Comparison of ENCODE assay signal across 1 fruit fly cellular context in the genomic region with DNA sequence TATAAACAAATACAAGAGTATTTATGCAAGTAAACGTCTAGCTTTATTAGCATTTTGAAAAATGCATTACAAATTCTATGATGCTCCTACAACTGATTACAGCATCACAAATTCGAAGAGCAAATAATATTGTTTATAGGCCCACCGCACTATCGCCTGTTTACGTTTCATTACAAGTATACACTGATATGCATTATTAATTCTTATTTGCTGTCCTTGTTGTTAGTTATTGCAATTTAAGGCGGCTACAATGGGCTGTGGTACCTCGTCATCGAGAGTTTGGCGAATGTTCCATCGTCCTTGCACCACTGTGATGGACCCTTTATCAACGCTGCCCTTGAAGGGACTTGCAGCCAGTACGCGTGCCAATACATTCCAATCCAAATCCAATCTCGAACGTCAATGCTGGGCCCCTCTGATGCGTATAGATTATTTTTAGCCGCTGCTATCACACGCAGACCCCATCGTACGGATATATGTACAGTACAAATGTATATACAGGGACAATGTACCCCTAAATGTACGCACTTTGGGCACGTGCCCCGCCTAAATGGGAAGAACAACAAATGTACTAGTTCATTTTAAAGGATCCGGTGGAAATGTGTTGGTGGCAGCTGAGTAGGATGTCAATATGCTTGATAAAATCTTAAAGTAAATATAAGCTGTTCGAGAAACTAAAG.
TF ChIP-seq lines count a peak whose summit lies in the region.

No protein-coding gene starts in this region.

TF ChIP-seq in whole organism, embryonic, 481 proteins besides CTCF, POLR2A, EP300 and RAD21 (continued from another document and continues in another):
- peak; percentile 58 for TF ChIP-seq oc (tag; optimal IDR thresholded peaks at IDR 0.05; lab: Kevin White, UChicago)
- no peak for TF ChIP-seq Ets97D (GFP tag; optimal IDR thresholded peaks at IDR 0.05; lab: Kevin White, UChicago)
- TF ChIP-seq prd (optimal IDR thresholded peaks at IDR 0.05; lab: Kevin White, UChicago): no peak
- 0 out of 3 replicates have a peak, but pooled peaks have one; percentile 16 for TF ChIP-seq prd (GFP tag; IDR thresholded peaks at IDR 0.05; lab: Robert Waterston, UW)
- TF ChIP-seq CG9215 (GFP tag; IDR thresholded peaks at IDR 0.05; lab: Robert Waterston, UW): no peak
- no peak for TF ChIP-seq CG11247 (GFP tag; IDR thresholded peaks at IDR 0.05; lab: Robert Waterston, UW)
- TF ChIP-seq chinmo (GFP tag; IDR thresholded peaks at IDR 0.05; lab: Robert Waterston, UW; ENCODE audit: partially characterized antibody): no peak
- TF ChIP-seq knrl (GFP tag; IDR thresholded peaks at IDR 0.05; lab: Robert Waterston, UW; ENCODE audit: partially characterized antibody): no peak
- TF ChIP-seq CG13287 (GFP tag; IDR thresholded peaks at IDR 0.05; lab: Robert Waterston, UW; ENCODE audit: partially characterized antibody): no peak
- peak; percentile 86 for TF ChIP-seq sens (GFP tag; lab: Kevin White, UChicago)
- TF ChIP-seq al (GFP tag; IDR thresholded peaks at IDR 0.05; lab: Robert Waterston, UW): no peak
- TF ChIP-seq CG11560 (tag; IDR thresholded peaks at IDR 0.05; lab: Robert Waterston, UW): no peak
- peak; percentile 1 for TF ChIP-seq CG7839 (tag; optimal IDR thresholded peaks at IDR 0.05; lab: Kevin White, UChicago)
- TF ChIP-seq bbx (GFP tag; IDR thresholded peaks at IDR 0.05; lab: Robert Waterston, UW; ENCODE audit: partially characterized antibody): no peak
- no peak for TF ChIP-seq zfh1 (GFP tag; IDR thresholded peaks at IDR 0.05; lab: Robert Waterston, UW)
- TF ChIP-seq onecut (GFP tag; IDR thresholded peaks at IDR 0.05; lab: Robert Waterston, UW): no peak
- no peak for TF ChIP-seq pb (GFP tag; optimal IDR thresholded peaks at IDR 0.05; lab: Kevin White, UChicago)
- no peak for TF ChIP-seq CG8944 (GFP tag; optimal IDR thresholded peaks at IDR 0.05; lab: Kevin White, UChicago)
- TF ChIP-seq so (GFP tag; IDR thresholded peaks at IDR 0.05; lab: Robert Waterston, UW): 0 out of 3 replicates have a peak, but pooled peaks have one; percentile 8
- TF ChIP-seq CG5180 (GFP tag; optimal IDR thresholded peaks at IDR 0.05; lab: Kevin White, UChicago): no peak
- no peak for TF ChIP-seq usp (GFP tag; optimal IDR thresholded peaks at IDR 0.05; lab: Kevin White, UChicago)
- TF ChIP-seq ara (GFP tag; IDR thresholded peaks at IDR 0.05; lab: Robert Waterston, UW): no peak
- TF ChIP-seq MESR4 (GFP tag; optimal IDR thresholded peaks at IDR 0.05; lab: Kevin White, UChicago): no peak
- TF ChIP-seq CG34376 (GFP tag; optimal IDR thresholded peaks at IDR 0.05; lab: Kevin White, UChicago): no peak
- no peak for TF ChIP-seq twi (tag; optimal IDR thresholded peaks at IDR 0.05; lab: Kevin White, UChicago)
- peak; percentile 36 for TF ChIP-seq bab2 (GFP tag; optimal IDR thresholded peaks at IDR 0.05; lab: Kevin White, UChicago)
- no peak for TF ChIP-seq salm (tag; optimal IDR thresholded peaks at IDR 0.05; lab: Kevin White, UChicago)
- no peak for TF ChIP-seq CG15479 (GFP tag; optimal IDR thresholded peaks at IDR 0.05; lab: Kevin White, UChicago)
- peak; percentile 17 for TF ChIP-seq gem (tag; optimal IDR thresholded peaks at IDR 0.05; lab: Kevin White, UChicago)
- TF ChIP-seq CG4617 (GFP tag; optimal IDR thresholded peaks at IDR 0.05; lab: Kevin White, UChicago; ENCODE audit: borderline replicate concordance): no peak
- peak; percentile 38 for TF ChIP-seq CG1603 (tag; optimal IDR thresholded peaks at IDR 0.05; lab: Kevin White, UChicago)
- TF ChIP-seq nerfin-2 (GFP tag; IDR thresholded peaks at IDR 0.05; lab: Robert Waterston, UW; ENCODE audit: partially characterized antibody): no peak
- no peak for TF ChIP-seq Dek (tag; optimal IDR thresholded peaks at IDR 0.05; lab: Kevin White, UChicago)
- no peak for TF ChIP-seq caup (GFP tag; optimal IDR thresholded peaks at IDR 0.05; lab: Kevin White, UChicago; ENCODE audit: severe bottlenecking)
- peak; percentile 5 for TF ChIP-seq CG12299 (tag; optimal IDR thresholded peaks at IDR 0.05; lab: Kevin White, UChicago)
- TF ChIP-seq Xbp1 (GFP tag; optimal IDR thresholded peaks at IDR 0.05; lab: Kevin White, UChicago): no peak
- no peak for TF ChIP-seq CG12071 (GFP tag; optimal IDR thresholded peaks at IDR 0.05; lab: Kevin White, UChicago)
- no peak for TF ChIP-seq unpg (GFP tag; optimal IDR thresholded peaks at IDR 0.05; lab: Kevin White, UChicago)
- no peak for TF ChIP-seq HmgD (GFP tag; optimal IDR thresholded peaks at IDR 0.05; lab: Kevin White, UChicago)
- no peak for TF ChIP-seq Myb (GFP tag; optimal IDR thresholded peaks at IDR 0.05; lab: Kevin White, UChicago)
- no peak for TF ChIP-seq pnt (GFP tag; optimal IDR thresholded peaks at IDR 0.05; lab: Kevin White, UChicago)
- no peak for TF ChIP-seq CG32767 (GFP tag; IDR thresholded peaks at IDR 0.05; lab: Robert Waterston, UW)
- TF ChIP-seq CG13424 (tag; optimal IDR thresholded peaks at IDR 0.05; lab: Kevin White, UChicago): no peak
- TF ChIP-seq CG6765 (GFP tag; optimal IDR thresholded peaks at IDR 0.05; lab: Kevin White, UChicago): no peak
- TF ChIP-seq Tbp (GFP tag; optimal IDR thresholded peaks at IDR 0.05; lab: Kevin White, UChicago): no peak
- no peak for TF ChIP-seq CG4854 (GFP tag; optimal IDR thresholded peaks at IDR 0.05; lab: Kevin White, UChicago)
- TF ChIP-seq Camta (GFP tag; optimal IDR thresholded peaks at IDR 0.05; lab: Kevin White, UChicago): no peak
- TF ChIP-seq HLH54F (GFP tag; optimal IDR thresholded peaks at IDR 0.05; lab: Kevin White, UChicago): no peak
- TF ChIP-seq CG3407 (GFP tag; optimal IDR thresholded peaks at IDR 0.05; lab: Kevin White, UChicago): peak; percentile 24
- peak; percentile 1 for TF ChIP-seq sd (tag; optimal IDR thresholded peaks at IDR 0.05; lab: Kevin White, UChicago)
- TF ChIP-seq tap (tag; optimal IDR thresholded peaks at IDR 0.05; lab: Kevin White, UChicago): no peak
- no peak for TF ChIP-seq CG6254 (GFP tag; optimal IDR thresholded peaks at IDR 0.05; lab: Kevin White, UChicago)
- TF ChIP-seq CG31441 (GFP tag; IDR thresholded peaks at IDR 0.05; lab: Robert Waterston, UW): no peak
- TF ChIP-seq CG7963 (GFP tag; IDR thresholded peaks at IDR 0.05; lab: Robert Waterston, UW; ENCODE audit: partially characterized antibody): no peak
- no peak for TF ChIP-seq dimm (GFP tag; IDR thresholded peaks at IDR 0.05; lab: Robert Waterston, UW)
- TF ChIP-seq CG8359 (GFP tag; optimal IDR thresholded peaks at IDR 0.05; lab: Kevin White, UChicago; ENCODE audit: borderline replicate concordance): peak; percentile 29
- TF ChIP-seq CG15514 (GFP tag; optimal IDR thresholded peaks at IDR 0.05; lab: Kevin White, UChicago): no peak
- TF ChIP-seq zen2 (GFP tag; IDR thresholded peaks at IDR 0.05; lab: Robert Waterston, UW; ENCODE audit: partially characterized antibody): no peak
- TF ChIP-seq CrebB (tag; optimal IDR thresholded peaks at IDR 0.05; lab: Kevin White, UChicago): no peak
- no peak for TF ChIP-seq CG18476 (GFP tag; optimal IDR thresholded peaks at IDR 0.05; lab: Kevin White, UChicago)
- TF ChIP-seq tup (GFP tag; optimal IDR thresholded peaks at IDR 0.05; lab: Kevin White, UChicago): no peak
- TF ChIP-seq CG30020 (tag; optimal IDR thresholded peaks at IDR 0.05; lab: Kevin White, UChicago): no peak
- no peak for TF ChIP-seq E2f1 (GFP tag; IDR thresholded peaks at IDR 0.05; lab: Robert Waterston, UW)
- TF ChIP-seq CG4360 (GFP tag; IDR thresholded peaks at IDR 0.05; lab: Robert Waterston, UW): no peak
- no peak for TF ChIP-seq Vsx1 (GFP tag; optimal IDR thresholded peaks at IDR 0.05; lab: Kevin White, UChicago)
- TF ChIP-seq tgo (GFP tag; IDR thresholded peaks at IDR 0.05; lab: Robert Waterston, UW): no peak
- TF ChIP-seq Meics (GFP tag; optimal IDR thresholded peaks at IDR 0.05; lab: Kevin White, UChicago): no peak
- TF ChIP-seq h (optimal IDR thresholded peaks at IDR 0.05; lab: Kevin White, UChicago): no peak
- no peak for TF ChIP-seq CG12155 (GFP tag; optimal IDR thresholded peaks at IDR 0.05; lab: Kevin White, UChicago)
- no peak for TF ChIP-seq otp (GFP tag; IDR thresholded peaks at IDR 0.05; lab: Robert Waterston, UW)
- no peak for TF ChIP-seq CG10274 (GFP tag; optimal IDR thresholded peaks at IDR 0.05; lab: Kevin White, UChicago)
- no peak for TF ChIP-seq lmd (GFP tag; IDR thresholded peaks at IDR 0.05; lab: Robert Waterston, UW)
- peak; percentile 20 for TF ChIP-seq CG1233 (GFP tag; optimal IDR thresholded peaks at IDR 0.05; lab: Kevin White, UChicago)
- no peak for TF ChIP-seq CG13894 (tag; optimal IDR thresholded peaks at IDR 0.05; lab: Kevin White, UChicago)
- no peak for TF ChIP-seq CG11398 (GFP tag; optimal IDR thresholded peaks at IDR 0.05; lab: Kevin White, UChicago)
- no peak for TF ChIP-seq Antp (GFP tag; optimal IDR thresholded peaks at IDR 0.05; lab: Kevin White, UChicago)
- no peak for TF ChIP-seq B-H1 (GFP tag; IDR thresholded peaks at IDR 0.05; lab: Robert Waterston, UW)
- no peak for TF ChIP-seq CG12769 (tag; optimal IDR thresholded peaks at IDR 0.05; lab: Kevin White, UChicago)
- TF ChIP-seq odd (GFP tag; optimal IDR thresholded peaks at IDR 0.05; lab: Kevin White, UChicago): no peak
- no peak for TF ChIP-seq luna (GFP tag; optimal IDR thresholded peaks at IDR 0.05; lab: Kevin White, UChicago)
- TF ChIP-seq CG8281 (tag; optimal IDR thresholded peaks at IDR 0.05; lab: Kevin White, UChicago): no peak
- no peak for TF ChIP-seq Abd-B (GFP tag; optimal IDR thresholded peaks at IDR 0.05; lab: Kevin White, UChicago)
- no peak for TF ChIP-seq Doc3 (GFP tag; IDR thresholded peaks at IDR 0.05; lab: Robert Waterston, UW; ENCODE audit: partially characterized antibody)
- TF ChIP-seq Dip2 (GFP tag; IDR thresholded peaks at IDR 0.05; lab: Robert Waterston, UW): no peak
- TF ChIP-seq CG8765 (GFP tag; IDR thresholded peaks at IDR 0.05; lab: Robert Waterston, UW): no peak
- TF ChIP-seq seq (GFP tag; IDR thresholded peaks at IDR 0.05; lab: Robert Waterston, UW): 0 out of 2 replicates have a peak, but pooled peaks have one; percentile 39
- TF ChIP-seq ranshi (GFP tag; IDR thresholded peaks at IDR 0.05; lab: Robert Waterston, UW): no peak
- no peak for TF ChIP-seq CG11093 (GFP tag; IDR thresholded peaks at IDR 0.05; lab: Robert Waterston, UW)
- TF ChIP-seq crol (GFP tag; IDR thresholded peaks at IDR 0.05; lab: Robert Waterston, UW): no peak
- no peak for TF ChIP-seq dan (GFP tag; IDR thresholded peaks at IDR 0.05; lab: Robert Waterston, UW)
- no peak for TF ChIP-seq scrt (GFP tag; optimal IDR thresholded peaks at IDR 0.05; lab: Kevin White, UChicago)
- no peak for TF ChIP-seq z (GFP tag; IDR thresholded peaks at IDR 0.05; lab: Robert Waterston, UW)
- TF ChIP-seq CG13775 (GFP tag; optimal IDR thresholded peaks at IDR 0.05; lab: Kevin White, UChicago): no peak
- no peak for TF ChIP-seq CG18011 (GFP tag; optimal IDR thresholded peaks at IDR 0.05; lab: Kevin White, UChicago)
- no peak for TF ChIP-seq CG10565 (GFP tag; optimal IDR thresholded peaks at IDR 0.05; lab: Kevin White, UChicago)
- TF ChIP-seq jing (GFP tag; optimal IDR thresholded peaks at IDR 0.05; lab: Kevin White, UChicago): no peak
- TF ChIP-seq cato (GFP tag; optimal IDR thresholded peaks at IDR 0.05; lab: Kevin White, UChicago; ENCODE audit: borderline replicate concordance): no peak
- TF ChIP-seq CG31388 (GFP tag; optimal IDR thresholded peaks at IDR 0.05; lab: Kevin White, UChicago): no peak
- no peak for TF ChIP-seq tll (GFP tag; optimal IDR thresholded peaks at IDR 0.05; lab: Kevin White, UChicago)
- peak; percentile 47 for TF ChIP-seq Ets65A (GFP tag; lab: Kevin White, UChicago)
- TF ChIP-seq klu (GFP tag; IDR thresholded peaks at IDR 0.05; lab: Robert Waterston, UW): no peak
- TF ChIP-seq CoRest (tag; optimal IDR thresholded peaks at IDR 0.05; lab: Kevin White, UChicago): no peak
- peak; percentile 45 for TF ChIP-seq CG17359 (tag; optimal IDR thresholded peaks at IDR 0.05; lab: Kevin White, UChicago)
- no peak for TF ChIP-seq gfzf (GFP tag; optimal IDR thresholded peaks at IDR 0.05; lab: Kevin White, UChicago)
- TF ChIP-seq CG13296 (GFP tag; optimal IDR thresholded peaks at IDR 0.05; lab: Kevin White, UChicago): no peak
- TF ChIP-seq cg (GFP tag; optimal IDR thresholded peaks at IDR 0.05; lab: Kevin White, UChicago): no peak
- TF ChIP-seq CG2202 (tag; optimal IDR thresholded peaks at IDR 0.05; lab: Kevin White, UChicago): no peak
- peak; percentile 29 for TF ChIP-seq CG33557 (GFP tag; optimal IDR thresholded peaks at IDR 0.05; lab: Kevin White, UChicago)
- TF ChIP-seq corto (GFP tag; optimal IDR thresholded peaks at IDR 0.05; lab: Kevin White, UChicago): no peak
- TF ChIP-seq pum (GFP tag; optimal IDR thresholded peaks at IDR 0.05; lab: Kevin White, UChicago): no peak
- no peak for TF ChIP-seq CG32532 (GFP tag; IDR thresholded peaks at IDR 0.05; lab: Robert Waterston, UW)
- TF ChIP-seq Scr (GFP tag; IDR thresholded peaks at IDR 0.05; lab: Robert Waterston, UW; ENCODE audit: partially characterized antibody): no peak
- TF ChIP-seq Max (GFP tag; optimal IDR thresholded peaks at IDR 0.05; lab: Kevin White, UChicago): no peak
- no peak for TF ChIP-seq C15 (GFP tag; IDR thresholded peaks at IDR 0.05; lab: Robert Waterston, UW)
- no peak for TF ChIP-seq Bgb (GFP tag; IDR thresholded peaks at IDR 0.05; lab: Robert Waterston, UW; ENCODE audit: partially characterized antibody)
- TF ChIP-seq Atf-2 (GFP tag; optimal IDR thresholded peaks at IDR 0.05; lab: Kevin White, UChicago): no peak
- TF ChIP-seq nmo (GFP tag; optimal IDR thresholded peaks at IDR 0.05; lab: Kevin White, UChicago): no peak
- no peak for TF ChIP-seq inv (GFP tag; IDR thresholded peaks at IDR 0.05; lab: Robert Waterston, UW; ENCODE audit: partially characterized antibody)
- TF ChIP-seq abd-A (tag; optimal IDR thresholded peaks at IDR 0.05; lab: Kevin White, UChicago): no peak
- no peak for TF ChIP-seq fd3F (GFP tag; optimal IDR thresholded peaks at IDR 0.05; lab: Kevin White, UChicago)
- TF ChIP-seq Ptx1 (GFP tag; IDR thresholded peaks at IDR 0.05; lab: Robert Waterston, UW): no peak
- TF ChIP-seq CG14710 (tag; optimal IDR thresholded peaks at IDR 0.05; lab: Kevin White, UChicago): no peak
- no peak for TF ChIP-seq insv (GFP tag; optimal IDR thresholded peaks at IDR 0.05; lab: Kevin White, UChicago)
- TF ChIP-seq CG9609 (GFP tag; optimal IDR thresholded peaks at IDR 0.05; lab: Kevin White, UChicago): no peak
- TF ChIP-seq az2 (GFP tag; optimal IDR thresholded peaks at IDR 0.05; lab: Kevin White, UChicago): no peak
- no peak for TF ChIP-seq CG3838 (GFP tag; optimal IDR thresholded peaks at IDR 0.05; lab: Kevin White, UChicago)
- TF ChIP-seq CG11723 (GFP tag; optimal IDR thresholded peaks at IDR 0.05; lab: Kevin White, UChicago): no peak
- TF ChIP-seq pan (optimal IDR thresholded peaks at IDR 0.05; lab: Kevin White, UChicago): no peak
- no peak for TF ChIP-seq pan (GFP tag; optimal IDR thresholded peaks at IDR 0.05 in 1 of 2, IDR thresholded peaks at IDR 0.05 in 1 of 2)
